Worm (Caenorhabditis elegans): ENCODE measurements around the gene clec-266.

The clec-266 gene

ce11 chrX:6622552-6623236, at the start of gene clec-266:
Gene clec-266 (minus strand): TSS chrX:6622915.
- no peak for TF ChIP-seq mdl-1 (tag; optimal IDR thresholded peaks at IDR 0.05)
- no peak for TF ChIP-seq nhr-85 (tag)
- no peak for TF ChIP-seq unc-86 (tag; optimal IDR thresholded peaks at IDR 0.05)
- TF ChIP-seq lin-13 (GFP tag; optimal IDR thresholded peaks at IDR 0.05): no peak
- no peak for TF ChIP-seq nhr-77 (tag; optimal IDR thresholded peaks at IDR 0.05)
- TF ChIP-seq ceh-82 (tag; optimal IDR thresholded peaks at IDR 0.05): no peak
- no peak for TF ChIP-seq nhr-71 (tag; optimal IDR thresholded peaks at IDR 0.05)
- no peak for TF ChIP-seq egl-13 (tag; optimal IDR thresholded peaks at IDR 0.05)

ce11 chrX:6671717-6672116, 49.0 kb upstream of the clec-266 start:
- peak; percentile 44 for TF ChIP-seq blmp-1 (tag; optimal IDR thresholded peaks at IDR 0.05)
- TF ChIP-seq nhr-85 (tag): peak; percentile 48
- peak; percentile 17 for TF ChIP-seq lin-14 (GFP tag; optimal IDR thresholded peaks at IDR 0.05)
- no peak for TF ChIP-seq efl-1 (optimal IDR thresholded peaks at IDR 0.05)
- TF ChIP-seq efl-1 (GFP tag; optimal IDR thresholded peaks at IDR 0.05 in 1 of 2): peak in 1 of 2 experiments; percentile 6
- TF ChIP-seq lin-13 (GFP tag; optimal IDR thresholded peaks at IDR 0.05): no peak

- TF ChIP-seq nhr-85 (tag) (peak; percentile 83), zag-1 (tag; optimal IDR thresholded peaks at IDR 0.05) (no peak), blmp-1 (tag; optimal IDR thresholded peaks at IDR 0.05) (peak; percentile 12)
Measured at ce11 chrX:6669366-6669765, 46.7 kb upstream of the clec-266 start.

ce11 chrX:6668911-6669310, 46.2 kb upstream of the clec-266 start, which contains the start of gene nhr-137:
Gene nhr-137 (minus strand): TSS chrX:6669011.
- TF ChIP-seq hpl-2 (GFP tag; optimal IDR thresholded peaks at IDR 0.05) (no peak), efl-1 (optimal IDR thresholded peaks at IDR 0.05) (no peak), efl-1 (GFP tag; optimal IDR thresholded peaks at IDR 0.05 in 1 of 2) (peak in 1 of 2 experiments; percentile 37)

ce11 chrX:6667468-6667867, 44.8 kb upstream of the clec-266 start:
- TF ChIP-seq rnt-1 (tag; optimal IDR thresholded peaks at IDR 0.05) (no peak), zag-1 (tag; optimal IDR thresholded peaks at IDR 0.05) (no peak), elt-2 (tag; optimal IDR thresholded peaks at IDR 0.05) (peak; percentile 22), nhr-12 (tag; optimal IDR thresholded peaks at IDR 0.05) (no peak), ztf-4 (tag; optimal IDR thresholded peaks at IDR 0.05) (no peak)

- TF ChIP-seq egl-13 (tag; optimal IDR thresholded peaks at IDR 0.05) (no peak), alr-1 (tag; optimal IDR thresholded peaks at IDR 0.05; ENCODE audit: borderline replicate concordance) (no peak), unc-86 (tag; optimal IDR thresholded peaks at IDR 0.05) (no peak), elt-2 (tag; optimal IDR thresholded peaks at IDR 0.05) (peak; percentile 27), isw-1 (GFP tag; IDR thresholded peaks at IDR 0.05) (no peak), fkh-8 (tag; optimal IDR thresholded peaks at IDR 0.05) (peak; percentile 12), ztf-4 (tag; optimal IDR thresholded peaks at IDR 0.05) (no peak), pqm-1 (tag; optimal IDR thresholded peaks at IDR 0.05) (no peak), pag-3 (tag; optimal IDR thresholded peaks at IDR 0.05; ENCODE audit: borderline replicate concordance, insufficient read depth) (no peak), sup-37 (GFP tag; optimal IDR thresholded peaks at IDR 0.05) (no peak), unc-30 (tag; optimal IDR thresholded peaks at IDR 0.05) (no peak), mdl-1 (tag; optimal IDR thresholded peaks at IDR 0.05) (peak in 1 of 2 experiments; percentile 1), efl-1 (optimal IDR thresholded peaks at IDR 0.05) (no peak), efl-1 (GFP tag; optimal IDR thresholded peaks at IDR 0.05 in 1 of 2) (no peak), ceh-90 (tag; optimal IDR thresholded peaks at IDR 0.05) (no peak), snu-23 (GFP tag; optimal IDR thresholded peaks at IDR 0.05) (no peak), vab-15 (tag; optimal IDR thresholded peaks at IDR 0.05) (no peak), nhr-71 (tag; optimal IDR thresholded peaks at IDR 0.05) (peak; percentile 42), jun-1 (tag; optimal IDR thresholded peaks at IDR 0.05) (no peak), nhr-90 (tag; optimal IDR thresholded peaks at IDR 0.05; ENCODE audit: poor library complexity) (peak; percentile 17), nhr-85 (tag) (no peak), zag-1 (tag; optimal IDR thresholded peaks at IDR 0.05) (no peak), nhr-47 (tag; optimal IDR thresholded peaks at IDR 0.05) (no peak), skn-1 (tag; optimal IDR thresholded peaks at IDR 0.05) (no peak), nhr-76 (tag; optimal IDR thresholded peaks at IDR 0.05) (no peak), swsn-7 (tag; optimal IDR thresholded peaks at IDR 0.05) (no peak), xbp-1 (tag; optimal IDR thresholded peaks at IDR 0.05) (no peak), nhr-77 (tag; optimal IDR thresholded peaks at IDR 0.05) (no peak), lin-39 (tag; optimal IDR thresholded peaks at IDR 0.05) (no peak), efl-3 (GFP tag; optimal IDR thresholded peaks at IDR 0.05) (no peak), nhr-20 (tag; optimal IDR thresholded peaks at IDR 0.05) (peak; percentile 16)
Measured at ce11 chrX:6665129-6665858, 42.6 kb upstream of the clec-266 start.

Measured in whole organism, L1 larva.